Fruit fly (Drosophila melanogaster): ENCODE data around the gene CG12541.
A peak's percentile ranks its signal among the peaks of the same experiment; 100 is the strongest.

Gene CG12541

dm6 chrX:7011063-7011743 is 54.6 kb downstream of the CG12541 start, which contains the start of the genes cm, sloth1 and sloth2 (continued):
- TF ChIP-seq CG11294 (GFP tag; IDR thresholded peaks at IDR 0.05) (peak; percentile 62; the same call in 1 of the 2 replicates), CG6808 (GFP tag; optimal IDR thresholded peaks at IDR 0.05) (peak; percentile 72), achi (GFP tag; optimal IDR thresholded peaks at IDR 0.05) (peak; percentile 85), CG6854 (GFP tag; optimal IDR thresholded peaks at IDR 0.05) (peak; percentile 30), Hr38 (GFP tag; optimal IDR thresholded peaks at IDR 0.05) (peak; percentile 48), Hr4 (GFP tag; optimal IDR thresholded peaks at IDR 0.05) (peak; percentile 80), esn (GFP tag; optimal IDR thresholded peaks at IDR 0.05) (peak; percentile 93), Gug (GFP tag; IDR thresholded peaks at IDR 0.05) (peak; percentile 55; the same call in 1 of the 2 replicates), Met (GFP tag; optimal IDR thresholded peaks at IDR 0.05) (peak; percentile 88), CG9139 (GFP tag; optimal IDR thresholded peaks at IDR 0.05) (peak; percentile 51), CG11762 (GFP tag; optimal IDR thresholded peaks at IDR 0.05; ENCODE audit: insufficient read depth) (peak; percentile 34), Eip93F (GFP tag; optimal IDR thresholded peaks at IDR 0.05) (peak; percentile 80), Sox15 (GFP tag; optimal IDR thresholded peaks at IDR 0.05) (peak; percentile 80), ss (GFP tag; optimal IDR thresholded peaks at IDR 0.05) (peak; percentile 70 to 80), Sox14 (GFP tag; optimal IDR thresholded peaks at IDR 0.05) (peak; percentile 90), eg (GFP tag; IDR thresholded peaks at IDR 0.05) (peak; percentile 80), CG6276 (GFP tag; optimal IDR thresholded peaks at IDR 0.05) (peak; percentile 50), pdm3 (GFP tag; optimal IDR thresholded peaks at IDR 0.05) (peak; percentile 92), CG1621 (tag; optimal IDR thresholded peaks at IDR 0.05) (peak; percentile 78)

DNA sequence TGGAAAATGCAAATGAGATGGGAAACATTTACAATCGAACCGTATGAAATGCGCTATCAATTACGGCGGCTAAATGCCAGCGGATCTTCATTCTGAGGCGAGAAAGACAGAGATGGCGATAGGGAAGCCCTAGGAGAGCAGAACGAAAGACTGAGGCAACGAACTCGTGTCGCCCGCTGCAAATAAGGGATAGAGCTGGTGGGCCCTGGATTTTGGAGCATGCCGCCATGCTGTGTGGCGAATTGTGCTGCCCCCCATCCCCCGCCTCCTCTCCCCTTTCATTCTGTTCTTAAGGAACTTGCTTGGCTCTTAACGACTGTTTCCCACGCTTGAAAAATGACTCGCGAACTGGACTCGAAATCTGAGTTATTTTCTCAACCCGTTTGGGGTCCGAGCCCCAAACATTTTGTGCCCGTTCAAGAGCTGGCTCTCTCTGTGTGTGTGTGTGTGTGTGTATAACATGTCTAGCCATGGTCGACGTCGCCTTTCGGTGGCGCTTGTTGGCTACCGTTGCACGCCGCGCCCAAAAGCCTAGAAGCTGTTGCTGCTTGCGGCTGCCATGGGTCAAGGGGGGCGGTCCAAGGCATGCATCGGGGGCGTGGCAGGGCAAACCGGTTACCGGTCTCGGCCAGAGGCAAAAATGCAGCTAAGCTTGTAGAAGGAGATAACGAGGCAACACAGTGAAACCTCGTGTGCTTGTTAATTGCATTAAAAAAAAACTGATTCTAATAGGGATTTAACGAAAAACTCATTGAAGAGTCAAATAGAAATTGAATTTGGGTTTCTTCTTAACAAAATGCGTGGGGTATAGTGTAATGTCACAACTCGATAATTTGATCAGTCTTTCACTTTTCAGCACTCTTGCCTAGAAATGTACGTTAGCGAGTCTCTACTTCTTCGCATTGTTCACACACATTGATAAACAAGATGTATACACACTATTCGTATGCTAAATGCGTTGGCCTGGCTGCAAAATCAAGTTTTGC is 57.5 kb downstream of the CG12541 start:
- TF ChIP-seq CG1621 (tag; optimal IDR thresholded peaks at IDR 0.05), result peak; percentile 59
- TF ChIP-seq CG6792 (GFP tag; optimal IDR thresholded peaks at IDR 0.05), result peak; percentile 53
- no peak for TF ChIP-seq Blimp-1 (GFP tag; optimal IDR thresholded peaks at IDR 0.05)
- peak; percentile 58 for TF ChIP-seq CG11762 (GFP tag; optimal IDR thresholded peaks at IDR 0.05; ENCODE audit: insufficient read depth)
- peak; percentile 79 for TF ChIP-seq CG8119 (GFP tag; IDR thresholded peaks at IDR 0.05)
- peak; percentile 89 for TF ChIP-seq Eip78C (GFP tag)
- peak; percentile 93 for TF ChIP-seq CG3032 (tag; optimal IDR thresholded peaks at IDR 0.05)
- TF ChIP-seq CG11294 (GFP tag; IDR thresholded peaks at IDR 0.05), result peak; percentile 28; the same call in 1 of the 2 replicates
- TF ChIP-seq lz (GFP tag; optimal IDR thresholded peaks at IDR 0.05), result peak; percentile 73
- TF ChIP-seq CG16779 (tag; optimal IDR thresholded peaks at IDR 0.05), result peak; percentile 26
- TF ChIP-seq dac (GFP tag; optimal IDR thresholded peaks at IDR 0.05), result no peak
- peak; percentile 61 for TF ChIP-seq Lpt (GFP tag; optimal IDR thresholded peaks at IDR 0.05)
- TF ChIP-seq OdsH (GFP tag; optimal IDR thresholded peaks at IDR 0.05), result peak; percentile 67
- peak; percentile 73 for TF ChIP-seq Sox102F (GFP tag; optimal IDR thresholded peaks at IDR 0.05)
- TF ChIP-seq salr (GFP tag; optimal IDR thresholded peaks at IDR 0.05), result peak in 1 of 2 experiments; percentile 47
- TF ChIP-seq Sox14 (GFP tag; optimal IDR thresholded peaks at IDR 0.05), result peak; percentile 64
- no peak for TF ChIP-seq Eip93F (GFP tag; optimal IDR thresholded peaks at IDR 0.05)
- TF ChIP-seq Eip75B (GFP tag; optimal IDR thresholded peaks at IDR 0.05), result peak; percentile 72
- peak; percentile 48 for TF ChIP-seq CG6854 (GFP tag; optimal IDR thresholded peaks at IDR 0.05)
- peak; percentile 61 for TF ChIP-seq cyc (GFP tag; optimal IDR thresholded peaks at IDR 0.05)
- peak; percentile 37 for TF ChIP-seq CG31627 (GFP tag; optimal IDR thresholded peaks at IDR 0.05)
- TF ChIP-seq pdm3 (GFP tag; optimal IDR thresholded peaks at IDR 0.05), result peak; percentile 75
- TF ChIP-seq CG3919 (GFP tag; optimal IDR thresholded peaks at IDR 0.05), result peak; percentile 64
- peak; percentile 72 for TF ChIP-seq esn (GFP tag; optimal IDR thresholded peaks at IDR 0.05)
- TF ChIP-seq CG6276 (GFP tag; optimal IDR thresholded peaks at IDR 0.05), result peak; percentile 68
- peak; percentile 62 for TF ChIP-seq net (GFP tag; optimal IDR thresholded peaks at IDR 0.05)
- peak; percentile 65 for TF ChIP-seq spab (GFP tag; optimal IDR thresholded peaks at IDR 0.05)
- TF ChIP-seq svp (GFP tag), result peak; percentile 74
- peak; percentile 76 for TF ChIP-seq Hr4 (GFP tag; optimal IDR thresholded peaks at IDR 0.05)
- peak; percentile 68 for TF ChIP-seq topi (GFP tag; optimal IDR thresholded peaks at IDR 0.05)
- peak; percentile 25 for TF ChIP-seq CG9139 (GFP tag; optimal IDR thresholded peaks at IDR 0.05)
- peak; percentile 18 for TF ChIP-seq CG4318 (GFP tag; optimal IDR thresholded peaks at IDR 0.05)
- TF ChIP-seq CG6808 (GFP tag; optimal IDR thresholded peaks at IDR 0.05), result peak; percentile 77
- TF ChIP-seq CG11902 (GFP tag; optimal IDR thresholded peaks at IDR 0.05), result peak; percentile 40
- peak; percentile 69 for TF ChIP-seq achi (GFP tag; optimal IDR thresholded peaks at IDR 0.05)
- peak; percentile 67 for TF ChIP-seq acj6 (GFP tag; optimal IDR thresholded peaks at IDR 0.05)
- peak; percentile 81 for TF ChIP-seq CG15336 (GFP tag; IDR thresholded peaks at IDR 0.05)
- peak; percentile 78 for TF ChIP-seq eg (GFP tag; IDR thresholded peaks at IDR 0.05)
- no peak for TF ChIP-seq Hr38 (GFP tag; optimal IDR thresholded peaks at IDR 0.05)
- peak; percentile 16 for TF ChIP-seq Sox15 (GFP tag; optimal IDR thresholded peaks at IDR 0.05)
